Worm (Caenorhabditis elegans): ENCODE results near the gene sru-28.

ce11 chrV:1555072-1555471 is 49.0 kb downstream of the sru-28 start:
- no peak for TF ChIP-seq ztf-11 (tag; optimal IDR thresholded peaks at IDR 0.05)
- no peak for TF ChIP-seq nhr-12 (tag; optimal IDR thresholded peaks at IDR 0.05)
- no peak for TF ChIP-seq ama-1 (optimal IDR thresholded peaks at IDR 0.05)
- no peak for TF ChIP-seq snpc-4 (tag; optimal IDR thresholded peaks at IDR 0.05)
- no peak for TF ChIP-seq hmg-11 (tag; optimal IDR thresholded peaks at IDR 0.05)
- no peak for TF ChIP-seq nhr-28 (tag; optimal IDR thresholded peaks at IDR 0.05)
- no peak for TF ChIP-seq mdl-1 (tag; optimal IDR thresholded peaks at IDR 0.05)
- TF ChIP-seq fkh-2 (tag; optimal IDR thresholded peaks at IDR 0.05): no peak
- no peak for TF ChIP-seq pha-4 (tag; optimal IDR thresholded peaks at IDR 0.05)
- no peak for TF ChIP-seq elt-1 (tag; optimal IDR thresholded peaks at IDR 0.05)
- TF ChIP-seq elt-3 (tag; optimal IDR thresholded peaks at IDR 0.05): no peak
- no peak for TF ChIP-seq daf-12 (tag; optimal IDR thresholded peaks at IDR 0.05)
